Worm (Caenorhabditis elegans): ENCODE results near the gene C14C6.3.

ce11 chrV:547980-548379 lies 4.7 kb downstream of the C14C6.3 start, which contains the start of gene C14C6.6:
- TF ChIP-seq ceh-36 (tag; optimal IDR thresholded peaks at IDR 0.05) (no peak), tra-4 (tag; optimal IDR thresholded peaks at IDR 0.05) (no peak), hmg-4 (GFP tag; optimal IDR thresholded peaks at IDR 0.05) (no peak), scrt-1 (GFP tag; IDR thresholded peaks at IDR 0.05) (no peak), ama-1 (optimal IDR thresholded peaks at IDR 0.05) (no peak), ets-7 (tag; optimal IDR thresholded peaks at IDR 0.05) (no peak), pes-1 (GFP tag; IDR thresholded peaks at IDR 0.05) (no peak), tbx-11 (GFP tag; IDR thresholded peaks at IDR 0.05) (no peak), ceh-13 (GFP tag; optimal IDR thresholded peaks at IDR 0.05) (no peak)

All from whole organism, early embryonic.